Fruit fly (Drosophila melanogaster): ENCODE results near the gene CG16952.
A peak's percentile ranks its signal among the peaks of the same experiment; 100 is the strongest.

The CG16952 gene

dm6 chrX:15909564-15910284, 39.7 kb downstream of the CG16952 start, which contains the start of gene CycD:
Gene CycD, minus strand, starts transcription at chrX:15909676.
- TF ChIP-seq Ets65A (GFP tag) (peak; percentile 94), Dfd (GFP tag; optimal IDR thresholded peaks at IDR 0.05) (peak in 1 of 2 experiments; percentile 29), CG12391 (tag; optimal IDR thresholded peaks at IDR 0.05) (peak; percentile 25), CG10431 (GFP tag; optimal IDR thresholded peaks at IDR 0.05) (no peak), CG10565 (GFP tag; optimal IDR thresholded peaks at IDR 0.05) (no peak), CG33213 (GFP tag; optimal IDR thresholded peaks at IDR 0.05) (peak; percentile 45), Myb (GFP tag; optimal IDR thresholded peaks at IDR 0.05) (peak; percentile 42), phol (tag; optimal IDR thresholded peaks at IDR 0.05) (peak; percentile 81), CG13424 (tag; optimal IDR thresholded peaks at IDR 0.05) (peak; percentile 55), Hsf (GFP tag; optimal IDR thresholded peaks at IDR 0.05) (peak; percentile 31), lov (optimal IDR thresholded peaks at IDR 0.05) (no peak), lov (GFP tag; IDR thresholded peaks at IDR 0.05) (no peak), CG2889 (GFP tag; IDR thresholded peaks at IDR 0.05) (no peak), NfI (GFP tag; optimal IDR thresholded peaks at IDR 0.05) (no peak), CG3163 (GFP tag; optimal IDR thresholded peaks at IDR 0.05) (no peak), zen (tag; optimal IDR thresholded peaks at IDR 0.05) (peak; percentile 71), CG31365 (tag; optimal IDR thresholded peaks at IDR 0.05) (no peak), shn (GFP tag; optimal IDR thresholded peaks at IDR 0.05) (peak; percentile 27), CG7556 (GFP tag; optimal IDR thresholded peaks at IDR 0.05) (no peak), CG10959 (GFP tag; IDR thresholded peaks at IDR 0.05) (peak; percentile 53; the same call in 1 of the 2 replicates), dm (GFP tag; optimal IDR thresholded peaks at IDR 0.05) (peak; percentile 5), CG2712 (tag; optimal IDR thresholded peaks at IDR 0.05) (peak; percentile 17), CG30403 (GFP tag; optimal IDR thresholded peaks at IDR 0.05) (peak; percentile 32), CG18599 (GFP tag; optimal IDR thresholded peaks at IDR 0.05) (no peak), corto (GFP tag; optimal IDR thresholded peaks at IDR 0.05) (no peak), CG12659 (GFP tag; optimal IDR thresholded peaks at IDR 0.05) (peak; percentile 48), CG7786 (GFP tag; optimal IDR thresholded peaks at IDR 0.05) (peak; percentile 32), Abd-B (GFP tag; optimal IDR thresholded peaks at IDR 0.05) (peak; percentile 88), Ptx1 (GFP tag; IDR thresholded peaks at IDR 0.05) (peak; percentile 47; the same call in 1 of the 2 replicates), fd102C (GFP tag; optimal IDR thresholded peaks at IDR 0.05) (no peak), nom (GFP tag; optimal IDR thresholded peaks at IDR 0.05) (no peak), CG10979 (tag; optimal IDR thresholded peaks at IDR 0.05) (peak; percentile 21), CG3065 (GFP tag; optimal IDR thresholded peaks at IDR 0.05) (no peak), Oaz (GFP tag; IDR thresholded peaks at IDR 0.05) (0 out of 2 replicates have a peak, but pooled peaks have one; percentile 28), Gug (GFP tag; IDR thresholded peaks at IDR 0.05) (no peak; the same call in 1 of the 4 replicates), sob (GFP tag; IDR thresholded peaks at IDR 0.05) (0 out of 2 replicates have a peak, but pooled peaks have one; percentile 63), Antp (GFP tag; optimal IDR thresholded peaks at IDR 0.05) (peak; percentile 23), Dad (GFP tag; optimal IDR thresholded peaks at IDR 0.05) (no peak), CG7963 (GFP tag; IDR thresholded peaks at IDR 0.05; ENCODE audit: partially characterized antibody) (peak; percentile 69), CG2199 (GFP tag; IDR thresholded peaks at IDR 0.05) (peak; percentile 39; the same call in 1 of the 3 replicates), Dref (GFP tag; IDR thresholded peaks at IDR 0.05) (peak; percentile 55), Lhr (GFP tag; optimal IDR thresholded peaks at IDR 0.05) (peak; percentile 32), CG12942 (GFP tag; optimal IDR thresholded peaks at IDR 0.05) (no peak), crp (GFP tag; optimal IDR thresholded peaks at IDR 0.05) (peak in 1 of 2 experiments; percentile 1), hb (GFP tag; IDR thresholded peaks at IDR 0.05; ENCODE audit: partially characterized antibody) (peak; percentile 67; the same call in 2 of the 3 replicates), CG8944 (GFP tag; optimal IDR thresholded peaks at IDR 0.05) (peak; percentile 8), tup (GFP tag; optimal IDR thresholded peaks at IDR 0.05) (no peak), CG14965 (GFP tag; optimal IDR thresholded peaks at IDR 0.05; ENCODE audit: borderline replicate concordance) (no peak), hth (optimal IDR thresholded peaks at IDR 0.05) (no peak)

Measured in whole organism, embryonic.